Fruit fly (Drosophila melanogaster) whole organism, embryonic: ENCODE measurements around the gene Cnep1r2.

ENCODE experiments used
- B-H2 ChIP-seq: fragments of 200-800 bp; sonication (Bioruptor generic); optimal IDR thresholded peaks from 2 replicates; lab custom pipeline; 2018; ENCODE audit warnings: missing biosample characterization, mild to moderate bottlenecking, missing genetic modification characterization
- Bteb2 ChIP-seq: fragments of 200-800 bp; sonication (Bioruptor generic); optimal IDR thresholded peaks from 2 replicates; lab custom pipeline; 2016; ENCODE audit warnings: missing biosample characterization, missing genetic modification characterization
- CG1233 ChIP-seq: fragments of 200-800 bp; sonication (Bioruptor generic); optimal IDR thresholded peaks from 4 replicates; lab custom pipeline; 2018; ENCODE audit warnings: missing biosample characterization, mild to moderate bottlenecking, missing genetic modification characterization
- CG12942 ChIP-seq: fragments of 200-800 bp; sonication (Bioruptor generic); optimal IDR thresholded peaks from 3 replicates; lab custom pipeline; 2016; ENCODE audit warnings: missing biosample characterization, missing genetic modification characterization
- CG13296 ChIP-seq: fragments of 200-800 bp; sonication (Bioruptor generic); optimal IDR thresholded peaks from 3 replicates; lab custom pipeline; 2018; ENCODE audit warnings: missing biosample characterization, mild to moderate bottlenecking, missing genetic modification characterization
- CG14014 ChIP-seq: fragments of 200-800 bp; sonication (Bioruptor generic); IDR thresholded peaks from 2 replicates; pipeline ENCODE4 v1.3.6; 2022; ENCODE audit warnings: missing biosample characterization, missing genetic modification characterization
- CG14710 ChIP-seq: fragments of 200-800 bp; sonication (Bioruptor generic); optimal IDR thresholded peaks from 3 replicates; lab custom pipeline; 2019; ENCODE audit warnings: missing biosample characterization, mild to moderate bottlenecking, missing genetic modification characterization, moderate library complexity
- CG15073 ChIP-seq: fragments of 200-800 bp; sonication (Bioruptor generic); optimal IDR thresholded peaks from 2 replicates; lab custom pipeline; 2016; ENCODE audit warnings: missing biosample characterization, missing genetic modification characterization
- CG17359 ChIP-seq: fragments of 200-800 bp; sonication (Bioruptor generic); optimal IDR thresholded peaks from 3 replicates; lab custom pipeline; 2018; ENCODE audit warnings: missing biosample characterization, mild to moderate bottlenecking, missing genetic modification characterization, moderate library complexity
- CG17385 ChIP-seq: fragments of 200-800 bp; sonication (Bioruptor generic); optimal IDR thresholded peaks from 3 replicates; lab custom pipeline; 2018; ENCODE audit warnings: missing biosample characterization, mild to moderate bottlenecking, missing genetic modification characterization
- CG17568 ChIP-seq: fragments of 200-800 bp; sonication (Bioruptor generic); optimal IDR thresholded peaks from 2 replicates; lab custom pipeline; 2018; ENCODE audit warnings: missing biosample characterization, mild to moderate bottlenecking, missing genetic modification characterization, moderate library complexity
- CG18262 ChIP-seq: fragments of 200-800 bp; optimal IDR thresholded peaks from 3 replicates; lab custom pipeline; 2019; ENCODE audit warnings: missing biosample characterization, mild to moderate bottlenecking, missing genetic modification characterization, moderate library complexity
- CG3065 ChIP-seq: fragments of 200-800 bp; sonication (Bioruptor generic); optimal IDR thresholded peaks from 2 replicates; lab custom pipeline; 2016; ENCODE audit warnings: missing biosample characterization, missing genetic modification characterization
- CG31441 ChIP-seq: fragments of 200-800 bp; sonication (Bioruptor generic); IDR thresholded peaks from 2 replicates; pipeline ENCODE4 v1.3.6; 2022; ENCODE audit warnings: missing biosample characterization, missing genetic modification characterization
- CG3163 ChIP-seq: fragments of 200-800 bp; sonication (Bioruptor generic); optimal IDR thresholded peaks from 3 replicates; lab custom pipeline; 2016; ENCODE audit warnings: missing biosample characterization, missing genetic modification characterization
- CG32772 ChIP-seq: fragments of 200-800 bp; sonication (Bioruptor generic); IDR thresholded peaks from 2 replicates; pipeline ENCODE4 v1.3.6; 2022; ENCODE audit warnings: missing biosample characterization, missing genetic modification characterization
- CG3847 ChIP-seq: fragments of 200-800 bp; sonication (Bioruptor generic); IDR thresholded peaks from 2 replicates; pipeline ENCODE4 v1.3.6; 2022; ENCODE audit warnings: missing biosample characterization, missing genetic modification characterization
- CG4404 ChIP-seq: fragments of 200-800 bp; sonication (Bioruptor generic); IDR thresholded peaks from 2 replicates; pipeline ENCODE4 v1.3.6; 2022; ENCODE audit warnings: missing biosample characterization, missing genetic modification characterization
- CG8765 ChIP-seq: fragments of 200-800 bp; sonication (Bioruptor generic); IDR thresholded peaks from 2 replicates; pipeline ENCODE4 v1.3.6; 2022; ENCODE audit warnings: missing biosample characterization, missing genetic modification characterization
- CHES-1-like ChIP-seq: fragments of 200-800 bp; sonication (Bioruptor generic); optimal IDR thresholded peaks from 2 replicates; lab custom pipeline; 2016; ENCODE audit warnings: missing biosample characterization, missing genetic modification characterization
- Camta ChIP-seq: fragments of 200-800 bp; sonication (Bioruptor generic); optimal IDR thresholded peaks from 2 replicates; lab custom pipeline; 2016; ENCODE audit warnings: missing biosample characterization, missing genetic modification characterization
- Dll ChIP-seq: fragments of 200-800 bp; sonication (Bioruptor generic); IDR thresholded peaks from 4 replicates; pipeline ENCODE4 v1.3.6; 2022; ENCODE audit warnings: missing biosample characterization, missing genetic modification characterization; ENCODE audit not compliant: partially characterized antibody
- Dref ChIP-seq: fragments of 200-800 bp; sonication (Bioruptor generic); IDR thresholded peaks from 2 replicates; pipeline ENCODE4 v1.3.6; 2022; ENCODE audit warnings: missing biosample characterization, missing genetic modification characterization
- Eip74EF ChIP-seq, 2 experiments: fragments of 200-800 bp in 1 of 2; fragments of >200 bp in 1 of 2; sonication (Bioruptor generic) in 1 of 2; optimal IDR thresholded peaks; 2 replicates each; lab custom pipeline; 2017 to 2019; ENCODE audit warnings: missing biosample characterization in 2 of 2, missing genetic modification characterization in 2 of 2, mild to moderate bottlenecking in 1 of 2, moderate library complexity in 1 of 2
- HLHmδ ChIP-seq: fragments of 200-800 bp; sonication (Bioruptor generic); optimal IDR thresholded peaks from 2 replicates; lab custom pipeline; 2018; ENCODE audit warnings: missing biosample characterization, mild to moderate bottlenecking, missing genetic modification characterization, moderate library complexity
- Lim3 ChIP-seq: fragments of 200-800 bp; sonication (Bioruptor generic); IDR thresholded peaks from 2 replicates; pipeline ENCODE4 v1.3.6; 2022; ENCODE audit warnings: missing biosample characterization, missing genetic modification characterization
- Opbp ChIP-seq: fragments of 200-800 bp; sonication (Bioruptor generic); IDR thresholded peaks from 3 replicates; pipeline ENCODE4 v1.3.6; 2022; ENCODE audit warnings: missing biosample characterization, missing genetic modification characterization; ENCODE audit not compliant: partially characterized antibody
- Pdp1 ChIP-seq, 2 experiments: fragments of 200-800 bp; sonication (Bioruptor generic); optimal IDR thresholded peaks; 3 replicates each; lab custom pipeline; 2016; ENCODE audit warnings: missing biosample characterization in 2 of 2, missing genetic modification characterization in 2 of 2, mild to moderate bottlenecking in 1 of 2, moderate library complexity in 1 of 2
- Ptx1 ChIP-seq: fragments of 200-800 bp; sonication (Bioruptor generic); IDR thresholded peaks from 2 replicates; pipeline ENCODE4 v1.3.6; 2022; ENCODE audit warnings: missing biosample characterization, missing genetic modification characterization
- Spps ChIP-seq: fragments of 200-800 bp; sonication (Bioruptor generic); optimal IDR thresholded peaks from 2 replicates; lab custom pipeline; 2018; ENCODE audit warnings: missing biosample characterization, mild to moderate bottlenecking, missing genetic modification characterization
- ato ChIP-seq: fragments of 200-800 bp; sonication (Bioruptor generic); IDR thresholded peaks from 2 replicates; pipeline ENCODE4 v1.3.6; 2022; ENCODE audit warnings: missing biosample characterization, missing genetic modification characterization; ENCODE audit not compliant: partially characterized antibody
- bigmax ChIP-seq: fragments of 200-800 bp; sonication (Bioruptor generic); optimal IDR thresholded peaks from 2 replicates; lab custom pipeline; 2018; ENCODE audit warnings: missing biosample characterization, mild to moderate bottlenecking, missing genetic modification characterization
- cato ChIP-seq: fragments of 200-800 bp; sonication (Bioruptor generic); optimal IDR thresholded peaks from 2 replicates; lab custom pipeline; 2016; ENCODE audit warnings: missing biosample characterization, missing genetic modification characterization, borderline replicate concordance
- chm ChIP-seq: fragments of 200-800 bp; sonication (Bioruptor generic); IDR thresholded peaks from 2 replicates; pipeline ENCODE4 v1.3.6; 2022; ENCODE audit warnings: missing biosample characterization, missing genetic modification characterization
- dpn ChIP-seq, 2 experiments: fragments of 200-800 bp; sonication (Bioruptor generic); optimal IDR thresholded peaks; 3 replicates each; lab custom pipeline; 2016; ENCODE audit warnings: missing biosample characterization in 2 of 2, missing genetic modification characterization in 2 of 2
- gsb-n ChIP-seq: fragments of 200-800 bp; sonication (Bioruptor generic); optimal IDR thresholded peaks from 3 replicates; lab custom pipeline; 2018; ENCODE audit warnings: missing biosample characterization, mild to moderate bottlenecking, missing genetic modification characterization
- hbn ChIP-seq: fragments of 200-800 bp; sonication (Bioruptor generic); IDR thresholded peaks from 2 replicates; pipeline ENCODE4 v1.3.6; 2022; ENCODE audit warnings: missing biosample characterization, missing genetic modification characterization; ENCODE audit not compliant: partially characterized antibody
- her ChIP-seq: fragments of 200-800 bp; sonication (Bioruptor generic); optimal IDR thresholded peaks from 2 replicates; lab custom pipeline; 2016; ENCODE audit warnings: missing biosample characterization, missing genetic modification characterization
- mld ChIP-seq: fragments of 200-800 bp; sonication (Bioruptor generic); IDR thresholded peaks from 3 replicates; pipeline ENCODE4 v1.3.6; 2022; ENCODE audit warnings: missing biosample characterization, missing genetic modification characterization; ENCODE audit not compliant: partially characterized antibody
- nerfin-2 ChIP-seq: fragments of 200-800 bp; sonication (Bioruptor generic); IDR thresholded peaks from 2 replicates; pipeline ENCODE4 v1.3.6; 2022; ENCODE audit warnings: missing biosample characterization, missing genetic modification characterization; ENCODE audit not compliant: partially characterized antibody
- nom ChIP-seq: fragments of 200-800 bp; sonication (Bioruptor generic); optimal IDR thresholded peaks from 2 replicates; lab custom pipeline; 2017; ENCODE audit warnings: missing biosample characterization, missing genetic modification characterization, mild to moderate bottlenecking, moderate library complexity, missing genetic modification reagents
- oc ChIP-seq: fragments of 200-800 bp; sonication (Bioruptor generic); optimal IDR thresholded peaks from 2 replicates; lab custom pipeline; 2018; ENCODE audit warnings: missing biosample characterization, mild to moderate bottlenecking, missing genetic modification characterization, moderate library complexity
- otp ChIP-seq: fragments of 200-800 bp; sonication (Bioruptor generic); IDR thresholded peaks from 3 replicates; pipeline ENCODE4, ENCODE4 v1.3.6; 2022; ENCODE audit warnings: missing biosample characterization, missing genetic modification characterization
- pzg ChIP-seq: fragments of 200-800 bp; sonication (Bioruptor generic); optimal IDR thresholded peaks from 3 replicates; lab custom pipeline; 2018; ENCODE audit warnings: missing biosample characterization, mild to moderate bottlenecking, missing genetic modification characterization, moderate library complexity
- scrt ChIP-seq: fragments of 200-800 bp; sonication (Bioruptor generic); optimal IDR thresholded peaks from 2 replicates; lab custom pipeline; 2018; ENCODE audit warnings: missing biosample characterization, mild to moderate bottlenecking, missing genetic modification characterization, moderate library complexity
- slbo ChIP-seq: fragments of 200-800 bp; sonication (Bioruptor generic); IDR thresholded peaks from 2 replicates; pipeline ENCODE4 v1.3.6; 2022; ENCODE audit warnings: missing biosample characterization, missing genetic modification characterization
- tx ChIP-seq: fragments of 200-800 bp; sonication (Bioruptor generic); optimal IDR thresholded peaks from 2 replicates; lab custom pipeline; 2016; ENCODE audit warnings: missing biosample characterization, missing genetic modification characterization
- vvl ChIP-seq: fragments of 200-800 bp; sonication (Bioruptor generic); IDR thresholded peaks from 2 replicates; pipeline ENCODE4 v1.3.6; 2022; ENCODE audit warnings: missing biosample characterization, missing genetic modification characterization
- zf30C ChIP-seq: fragments of 200-800 bp; sonication (Bioruptor generic); optimal IDR thresholded peaks from 3 replicates; lab custom pipeline; 2018; ENCODE audit warnings: missing biosample characterization, mild to moderate bottlenecking, missing genetic modification characterization

Cnep1r2 gene

DNA sequence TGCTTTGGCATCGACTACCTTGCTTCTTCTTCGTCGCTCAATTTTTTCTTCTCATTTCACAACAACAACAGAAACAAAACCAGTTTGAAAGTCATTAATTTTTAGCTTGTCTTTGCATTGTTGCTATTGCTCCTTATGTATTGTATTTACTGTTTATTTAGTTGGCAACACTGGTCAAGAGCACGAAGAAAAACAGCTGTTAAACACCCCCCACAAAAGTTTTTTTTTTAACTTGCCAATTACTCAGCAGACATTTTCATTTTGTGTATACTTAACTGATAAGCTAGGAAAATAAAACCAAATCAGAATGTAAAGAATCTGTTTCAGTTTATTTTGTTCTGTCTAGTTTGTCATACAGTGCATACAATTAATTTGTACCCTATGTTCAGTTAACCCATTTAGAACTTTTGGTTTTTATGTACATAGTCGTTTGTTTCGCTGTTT is 41.8 kb downstream of the Cnep1r2 start (continued):
- peak; percentile 25 for TF ChIP-seq oc (tag; lab: Kevin White, UChicago)
- TF ChIP-seq CG12942: no peak
- TF ChIP-seq CG3065 (GFP tag; lab: Kevin White, UChicago): no peak
- TF ChIP-seq pzg (GFP tag; lab: Kevin White, UChicago): no peak
- TF ChIP-seq CG18262 (tag; lab: Kevin White, UChicago): peak; percentile 13
- no peak for TF ChIP-seq Opbp (GFP tag; lab: Robert Waterston, UW)
- TF ChIP-seq CG13296: peak; percentile 60
- no peak for TF ChIP-seq mld (GFP tag; lab: Robert Waterston, UW)
- no peak for TF ChIP-seq cato (GFP tag; lab: Kevin White, UChicago)
- TF ChIP-seq slbo (GFP tag; lab: Robert Waterston, UW): 0 out of 2 replicates have a peak, but pooled peaks have one; percentile 12
- TF ChIP-seq vvl (GFP tag; lab: Robert Waterston, UW): no peak
- TF ChIP-seq Eip74EF (GFP tag; optimal IDR thresholded peaks at IDR 0.05; lab: Kevin White, UChicago): peak in 1 of 2 experiments; percentile 36
- TF ChIP-seq CHES-1-like (GFP tag; lab: Kevin White, UChicago): peak; percentile 57
- TF ChIP-seq nom (GFP tag; lab: Kevin White, UChicago): no peak
- TF ChIP-seq zf30C (GFP tag; lab: Kevin White, UChicago): no peak
- TF ChIP-seq chm: no peak; the same call in 1 of the 2 replicates
- peak; percentile 42 for TF ChIP-seq CG31441 (GFP tag; lab: Robert Waterston, UW)
- TF ChIP-seq Dll (GFP tag; lab: Robert Waterston, UW): no peak
- no peak for TF ChIP-seq ato (GFP tag; lab: Robert Waterston, UW)
- peak; percentile 21 for TF ChIP-seq B-H2 (GFP tag; lab: Kevin White, UChicago)
- no peak for TF ChIP-seq scrt (GFP tag; lab: Kevin White, UChicago)
- no peak for TF ChIP-seq her
- TF ChIP-seq Ptx1 (GFP tag; lab: Robert Waterston, UW): 0 out of 2 replicates have a peak, but pooled peaks have one; percentile 24
- TF ChIP-seq CG3847: no peak
- no peak for TF ChIP-seq HLHmδ
- no peak for TF ChIP-seq CG1233 (GFP tag; lab: Kevin White, UChicago)
- peak; percentile 36 for TF ChIP-seq CG14710 (tag; lab: Kevin White, UChicago)
- TF ChIP-seq dpn (GFP tag; optimal IDR thresholded peaks at IDR 0.05; lab: Kevin White, UChicago): peak; percentile 8 to 33
- peak in 1 of 2 experiments; percentile 5 for TF ChIP-seq Pdp1 (GFP tag; optimal IDR thresholded peaks at IDR 0.05; lab: Kevin White, UChicago)
- TF ChIP-seq Spps (tag; lab: Kevin White, UChicago): no peak
- peak; percentile 9 for TF ChIP-seq tx (GFP tag; lab: Kevin White, UChicago)
- TF ChIP-seq CG3163 (GFP tag; lab: Kevin White, UChicago): no peak
- TF ChIP-seq bigmax (GFP tag; lab: Kevin White, UChicago): no peak
- TF ChIP-seq Lim3 (GFP tag; lab: Robert Waterston, UW): no peak
- TF ChIP-seq otp (GFP tag; lab: Robert Waterston, UW): 0 out of 3 replicates have a peak, but pooled peaks have one; percentile 11
- TF ChIP-seq gsb-n (tag; lab: Kevin White, UChicago): no peak
- peak; percentile 61 for TF ChIP-seq CG17385
- TF ChIP-seq CG14014 (GFP tag; lab: Robert Waterston, UW): 0 out of 2 replicates have a peak, but pooled peaks have one; percentile 6
- peak; percentile 32 for TF ChIP-seq CG17568
- TF ChIP-seq Dref: no peak
- TF ChIP-seq CG4404: no peak
- TF ChIP-seq nerfin-2 (GFP tag; lab: Robert Waterston, UW): no peak
- TF ChIP-seq CG8765 (GFP tag; lab: Robert Waterston, UW): no peak
- no peak for TF ChIP-seq hbn (GFP tag; lab: Robert Waterston, UW)
- TF ChIP-seq Camta (GFP tag; lab: Kevin White, UChicago): no peak
- TF ChIP-seq CG15073: no peak
- TF ChIP-seq Bteb2 (GFP tag; lab: Kevin White, UChicago): peak; percentile 2
- peak; percentile 21 for TF ChIP-seq CG17359 (tag; lab: Kevin White, UChicago)
- no peak for TF ChIP-seq CG32772 (GFP tag; lab: Robert Waterston, UW)
